Fruit fly (Drosophila melanogaster) whole organism, embryonic: ENCODE results near the gene Sirt4.

Experiments used
- ATbp ChIP-seq: fragments of 200-800 bp; sonication (Bioruptor generic); optimal IDR thresholded peaks from 2 replicates; lab custom pipeline; 2017; ENCODE audit warnings: missing biosample characterization, mild to moderate bottlenecking, missing genetic modification characterization, missing genetic modification reagents
- Asciz ChIP-seq: fragments of 200-800 bp; sonication (Bioruptor generic); optimal IDR thresholded peaks from 2 replicates; lab custom pipeline; 2017; ENCODE audit warnings: missing biosample characterization, mild to moderate bottlenecking, missing genetic modification characterization, missing genetic modification reagents
- Atf6 ChIP-seq: fragments of 200-800 bp; sonication (Bioruptor generic); IDR thresholded peaks from 2 replicates; pipeline ENCODE4 v1.3.6; 2022; ENCODE audit warnings: missing biosample characterization, missing genetic modification characterization
- BEAF-32 ChIP-seq: fragments of 200-800 bp; sonication (Bioruptor generic); optimal IDR thresholded peaks from 3 replicates; lab custom pipeline; 2017; ENCODE audit warnings: missing biosample characterization, missing genetic modification characterization, mild to moderate bottlenecking, moderate library complexity, missing genetic modification reagents
- CG1024 ChIP-seq: fragments of 200-800 bp; sonication (Bioruptor generic); IDR thresholded peaks from 2 replicates; pipeline ENCODE4 v1.3.6; 2022; ENCODE audit warnings: missing biosample characterization, missing genetic modification characterization
- CG10366 ChIP-seq: fragments of 200-800 bp; sonication (Bioruptor generic); IDR thresholded peaks from 2 replicates; pipeline ENCODE4 v1.3.6; 2022; ENCODE audit warnings: missing biosample characterization, missing genetic modification characterization
- CG11247 ChIP-seq: fragments of 200-800 bp; sonication (Bioruptor generic); IDR thresholded peaks from 2 replicates; pipeline ENCODE4 v1.3.6; 2022; ENCODE audit warnings: missing biosample characterization, missing genetic modification characterization
- CG11456 ChIP-seq: fragments of 200-800 bp; sonication (Bioruptor generic); IDR thresholded peaks from 3 replicates; pipeline ENCODE4 v1.3.6; 2022; ENCODE audit warnings: missing biosample characterization, missing genetic modification characterization
- CG11695 ChIP-seq: fragments of 200-800 bp; sonication (Bioruptor generic); IDR thresholded peaks from 3 replicates; pipeline ENCODE4 v1.3.6; 2022; ENCODE audit warnings: missing biosample characterization, missing genetic modification characterization
- CG11723 ChIP-seq: fragments of 200-800 bp; sonication (Bioruptor generic); optimal IDR thresholded peaks from 2 replicates; lab custom pipeline; 2017; ENCODE audit warnings: missing biosample characterization, mild to moderate bottlenecking, missing genetic modification characterization
- CG12744 ChIP-seq: fragments of 200-800 bp; sonication (Bioruptor generic); optimal IDR thresholded peaks from 2 replicates; lab custom pipeline; 2016; ENCODE audit warnings: missing biosample characterization, missing genetic modification characterization
- CG13296 ChIP-seq: fragments of 200-800 bp; sonication (Bioruptor generic); optimal IDR thresholded peaks from 3 replicates; lab custom pipeline; 2018; ENCODE audit warnings: missing biosample characterization, mild to moderate bottlenecking, missing genetic modification characterization
- CG14667 ChIP-seq: fragments of 200-800 bp; sonication (Bioruptor generic); IDR thresholded peaks from 2 replicates; pipeline ENCODE4 v1.3.6; 2022; ENCODE audit warnings: missing biosample characterization, missing genetic modification characterization
- CG17361 ChIP-seq: fragments of 200-800 bp; sonication (Bioruptor generic); IDR thresholded peaks from 3 replicates; pipeline ENCODE4 v1.3.6; 2022; ENCODE audit warnings: missing biosample characterization, missing genetic modification characterization
- CG18619 ChIP-seq: fragments of 200-800 bp; sonication (Bioruptor generic); optimal IDR thresholded peaks from 3 replicates; lab custom pipeline; 2017; ENCODE audit warnings: missing biosample characterization, mild to moderate bottlenecking, missing genetic modification characterization
- CG2678 ChIP-seq: fragments of 200-800 bp; sonication (Bioruptor generic); optimal IDR thresholded peaks from 3 replicates; lab custom pipeline; 2019; ENCODE audit warnings: missing biosample characterization, mild to moderate bottlenecking, missing genetic modification characterization, moderate library complexity
- CG31388 ChIP-seq: fragments of 200-800 bp; sonication (Bioruptor generic); optimal IDR thresholded peaks from 2 replicates; lab custom pipeline; 2016; ENCODE audit warnings: missing biosample characterization, missing genetic modification characterization
- CG31441 ChIP-seq: fragments of 200-800 bp; sonication (Bioruptor generic); IDR thresholded peaks from 2 replicates; pipeline ENCODE4 v1.3.6; 2022; ENCODE audit warnings: missing biosample characterization, missing genetic modification characterization
- CG3847 ChIP-seq: fragments of 200-800 bp; sonication (Bioruptor generic); IDR thresholded peaks from 2 replicates; pipeline ENCODE4 v1.3.6; 2022; ENCODE audit warnings: missing biosample characterization, missing genetic modification characterization
- CG7372 ChIP-seq: fragments of 200-800 bp; sonication (Bioruptor generic); IDR thresholded peaks from 2 replicates; pipeline ENCODE4 v1.3.6; 2022; ENCODE audit warnings: missing biosample characterization, missing genetic modification characterization
- CG8359 ChIP-seq: fragments of 200-800 bp; sonication (Bioruptor generic); optimal IDR thresholded peaks from 2 replicates; lab custom pipeline; 2017; ENCODE audit warnings: missing biosample characterization, mild to moderate bottlenecking, missing genetic modification characterization, borderline replicate concordance
- CG8388 ChIP-seq: fragments of 200-800 bp; sonication (Bioruptor generic); optimal IDR thresholded peaks from 2 replicates; lab custom pipeline; 2019; ENCODE audit warnings: missing biosample characterization, mild to moderate bottlenecking, missing genetic modification characterization, moderate library complexity
- CG8478 ChIP-seq: fragments of >200 bp; optimal IDR thresholded peaks from 2 replicates; lab custom pipeline; 2018
- Dad ChIP-seq: fragments of 200-800 bp; sonication (Bioruptor generic); optimal IDR thresholded peaks from 3 replicates; lab custom pipeline; 2016; ENCODE audit warnings: missing biosample characterization, missing genetic modification characterization
- Dp ChIP-seq: fragments of 200-800 bp; sonication (Bioruptor generic); optimal IDR thresholded peaks from 2 replicates; lab custom pipeline; 2018; ENCODE audit warnings: missing biosample characterization, mild to moderate bottlenecking, missing genetic modification characterization, moderate library complexity
- Ets65A ChIP-seq: fragments of 200-800 bp; sonication (Bioruptor generic); peaks from one replicate; lab custom pipeline; 2016; ENCODE audit warnings: missing biosample characterization, missing genetic modification characterization
- H2.0 ChIP-seq: fragments of 200-800 bp; sonication (Bioruptor generic); IDR thresholded peaks from 2 replicates; pipeline ENCODE4 v1.3.6; 2022; ENCODE audit warnings: missing biosample characterization, missing genetic modification characterization
- HHEX ChIP-seq: fragments of 200-800 bp; sonication (Bioruptor generic); optimal IDR thresholded peaks from 3 replicates; lab custom pipeline; 2017; ENCODE audit warnings: missing biosample characterization, mild to moderate bottlenecking, missing genetic modification characterization, missing genetic modification reagents
- Hmx ChIP-seq: fragments of 200-800 bp; sonication (Bioruptor generic); optimal IDR thresholded peaks from 2 replicates; lab custom pipeline; 2016; ENCODE audit warnings: missing biosample characterization, missing genetic modification characterization
- MBD-R2 ChIP-seq: fragments of 200-800 bp; sonication (Bioruptor generic); IDR thresholded peaks from 2 replicates; pipeline ENCODE4 v1.3.6; 2022; ENCODE audit warnings: missing biosample characterization, missing genetic modification characterization
- Med ChIP-seq: fragments of 200-800 bp; sonication (Bioruptor generic); peaks from one replicate; lab custom pipeline; 2016; ENCODE audit warnings: missing biosample characterization, missing genetic modification characterization, mild to moderate bottlenecking, inconsistent platforms, moderate library complexity
- NC2α ChIP-seq: fragments of 200-800 bp; sonication (Bioruptor generic); optimal IDR thresholded peaks from 2 replicates; lab custom pipeline; 2016; ENCODE audit warnings: missing biosample characterization, missing genetic modification characterization
- NC2β ChIP-seq: fragments of 200-800 bp; sonication (Bioruptor generic); optimal IDR thresholded peaks from 2 replicates; lab custom pipeline; 2016; ENCODE audit warnings: missing biosample characterization, missing genetic modification characterization
- Nf-YC ChIP-seq: fragments of 200-800 bp; optimal IDR thresholded peaks from 3 replicates; lab custom pipeline; 2019; ENCODE audit warnings: missing biosample characterization, mild to moderate bottlenecking, missing genetic modification characterization, moderate library complexity
- Sin3A ChIP-seq: fragments of >200 bp; optimal IDR thresholded peaks from 2 replicates; lab custom pipeline; 2018
- Taf1 ChIP-seq: fragments of 200-800 bp; sonication (Bioruptor generic); IDR thresholded peaks from 2 replicates; pipeline ENCODE4 v1.3.6; 2022; ENCODE audit warnings: missing biosample characterization, missing genetic modification characterization
- corto ChIP-seq: fragments of 200-800 bp; sonication (Bioruptor generic); optimal IDR thresholded peaks from 2 replicates; lab custom pipeline; 2016; ENCODE audit warnings: missing biosample characterization, mild to moderate bottlenecking, missing genetic modification characterization, moderate library complexity
- ewg ChIP-seq: fragments of 200-800 bp; sonication (Bioruptor generic); optimal IDR thresholded peaks from 3 replicates; lab custom pipeline; 2017; ENCODE audit warnings: mild to moderate bottlenecking, missing biosample characterization, missing genetic modification reagents, missing genetic modification characterization
- eyg ChIP-seq: fragments of 200-800 bp; sonication (Bioruptor generic); optimal IDR thresholded peaks from 3 replicates; lab custom pipeline; 2016; ENCODE audit warnings: missing biosample characterization, missing genetic modification characterization
- gem ChIP-seq: fragments of 200-800 bp; sonication (Bioruptor generic); optimal IDR thresholded peaks from 2 replicates; lab custom pipeline; 2019; ENCODE audit warnings: missing biosample characterization, mild to moderate bottlenecking, missing genetic modification characterization, moderate library complexity
- gfzf ChIP-seq: fragments of 200-800 bp; sonication (Bioruptor generic); optimal IDR thresholded peaks from 2 replicates; lab custom pipeline; 2016; ENCODE audit warnings: missing biosample characterization, mild to moderate bottlenecking, missing genetic modification characterization, moderate library complexity
- gro ChIP-seq: fragments of 200-800 bp; sonication (Bioruptor generic); optimal IDR thresholded peaks from 2 replicates; lab custom pipeline; 2016; ENCODE audit warnings: missing biosample characterization, missing genetic modification characterization
- gsb ChIP-seq: fragments of 200-800 bp; sonication (Bioruptor generic); IDR thresholded peaks from 2 replicates; pipeline ENCODE4 v1.3.6; 2022; ENCODE audit warnings: missing biosample characterization, missing genetic modification characterization
- h ChIP-seq: fragments of >200 bp; optimal IDR thresholded peaks from 2 replicates; lab custom pipeline; 2017
- insv ChIP-seq, 2 experiments: fragments of 200-800 bp; sonication (Bioruptor generic); optimal IDR thresholded peaks; 3 replicates each; lab custom pipeline; 2016 to 2018; ENCODE audit warnings: missing biosample characterization in 2 of 2, missing genetic modification characterization in 2 of 2
- nerfin-2 ChIP-seq: fragments of 200-800 bp; sonication (Bioruptor generic); IDR thresholded peaks from 2 replicates; pipeline ENCODE4 v1.3.6; 2022; ENCODE audit warnings: missing biosample characterization, missing genetic modification characterization; ENCODE audit not compliant: partially characterized antibody
- odd ChIP-seq: fragments of 200-800 bp; sonication (Bioruptor generic); optimal IDR thresholded peaks from 2 replicates; lab custom pipeline; 2017; ENCODE audit warnings: missing biosample characterization, mild to moderate bottlenecking, missing genetic modification characterization
- pho ChIP-seq: fragments of 200-800 bp; sonication (Bioruptor generic); optimal IDR thresholded peaks from 2 replicates; lab custom pipeline; 2016; ENCODE audit warnings: missing biosample characterization, missing genetic modification characterization
- phol ChIP-seq: fragments of 200-800 bp; sonication (Bioruptor generic); optimal IDR thresholded peaks from 3 replicates; lab custom pipeline; 2018; ENCODE audit warnings: missing biosample characterization, mild to moderate bottlenecking, missing genetic modification characterization, moderate library complexity
- repo ChIP-seq: fragments of 200-800 bp; sonication (Bioruptor generic); optimal IDR thresholded peaks from 2 replicates; lab custom pipeline; 2016; ENCODE audit warnings: missing biosample characterization, missing genetic modification characterization
- salm ChIP-seq: fragments of 200-800 bp; sonication (Bioruptor generic); optimal IDR thresholded peaks from 2 replicates; lab custom pipeline; 2018; ENCODE audit warnings: missing biosample characterization, mild to moderate bottlenecking, missing genetic modification characterization
- trem ChIP-seq: fragments of 200-800 bp; optimal IDR thresholded peaks from 3 replicates; lab custom pipeline; 2019; ENCODE audit warnings: missing biosample characterization, mild to moderate bottlenecking, missing genetic modification characterization, moderate library complexity

Gene Sirt4

DNA sequence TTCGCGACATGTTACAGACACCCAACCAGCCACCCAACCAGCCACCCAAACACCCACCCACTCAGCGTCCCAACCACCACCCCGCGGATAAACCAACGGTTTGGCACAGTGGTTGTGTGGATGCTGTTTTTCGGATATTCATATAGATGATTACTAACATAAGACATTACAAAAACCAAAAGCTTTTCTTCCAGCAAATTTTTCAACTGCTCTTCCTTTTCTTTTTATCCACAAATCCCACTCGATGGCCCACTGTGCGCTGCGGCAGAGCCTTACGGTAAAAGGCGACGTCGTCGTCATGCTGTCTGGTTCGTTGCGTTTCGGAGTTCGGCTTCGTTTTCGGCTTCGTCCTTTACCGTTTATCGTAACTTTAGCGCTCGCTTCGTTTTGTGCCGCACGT lies 27.2 kb downstream of the Sirt4 start (continued):
- no peak for TF ChIP-seq odd (GFP tag; lab: Kevin White, UChicago)
- peak; percentile 94 for TF ChIP-seq Med (GFP tag; lab: Kevin White, UChicago)
- peak; percentile 52; the same call in 1 of the 2 replicates for TF ChIP-seq CG7372 (GFP tag; lab: Robert Waterston, UW)
- no peak for TF ChIP-seq corto
- no peak for TF ChIP-seq h
- peak; percentile 19 for TF ChIP-seq Asciz (GFP tag; lab: Kevin White, UChicago)
- no peak for TF ChIP-seq CG8478
- TF ChIP-seq phol (tag; lab: Kevin White, UChicago) = peak; percentile 37
- no peak for TF ChIP-seq CG31388 (GFP tag; lab: Kevin White, UChicago)
- peak; percentile 12 for TF ChIP-seq salm (tag; lab: Kevin White, UChicago)
- no peak for TF ChIP-seq nerfin-2 (GFP tag; lab: Robert Waterston, UW)
- peak; percentile 22 for TF ChIP-seq NC2β (GFP tag; lab: Kevin White, UChicago)
- TF ChIP-seq MBD-R2 (GFP tag; lab: Robert Waterston, UW) = peak; percentile 34; the same call in 1 of the 2 replicates
- no peak for TF ChIP-seq Sin3A
- peak; percentile 47; the same call in 1 of the 2 replicates for TF ChIP-seq H2.0 (GFP tag; lab: Robert Waterston, UW)
- TF ChIP-seq eyg (GFP tag; lab: Kevin White, UChicago) = peak; percentile 29
- peak; percentile 48 for TF ChIP-seq ATbp
- peak; percentile 53 for TF ChIP-seq CG14667 (GFP tag; lab: Robert Waterston, UW)
- TF ChIP-seq HHEX = peak; percentile 25
- no peak for TF ChIP-seq NC2α (GFP tag; lab: Kevin White, UChicago)
- TF ChIP-seq CG17361 (GFP tag; lab: Robert Waterston, UW) = peak; percentile 40; the same call in 1 of the 3 replicates
- TF ChIP-seq CG12744 = no peak
- no peak for TF ChIP-seq CG8359 (GFP tag; lab: Kevin White, UChicago)
- peak; percentile 32 for TF ChIP-seq CG18619
- no peak for TF ChIP-seq CG31441 (GFP tag; lab: Robert Waterston, UW)
- no peak for TF ChIP-seq insv (GFP tag; optimal IDR thresholded peaks at IDR 0.05; lab: Kevin White, UChicago)
- peak; percentile 75 for TF ChIP-seq Atf6 (GFP tag; lab: Robert Waterston, UW)
- peak; percentile 80 for TF ChIP-seq Ets65A (GFP tag; lab: Kevin White, UChicago)
- TF ChIP-seq CG11723 = no peak
- peak; percentile 73 for TF ChIP-seq gem (tag; lab: Kevin White, UChicago)
- TF ChIP-seq Dad (GFP tag; lab: Kevin White, UChicago) = no peak
- peak; percentile 17 for TF ChIP-seq ewg (GFP tag; lab: Kevin White, UChicago)
- TF ChIP-seq CG8388 (GFP tag; lab: Kevin White, UChicago) = peak; percentile 33
- peak; percentile 61 for TF ChIP-seq CG11247 (GFP tag; lab: Robert Waterston, UW)
- peak; percentile 37; the same call in 1 of the 2 replicates for TF ChIP-seq Taf1 (GFP tag; lab: Robert Waterston, UW)
- TF ChIP-seq pho (GFP tag; lab: Kevin White, UChicago) = peak; percentile 39
- TF ChIP-seq CG1024 (GFP tag; lab: Robert Waterston, UW) = peak; percentile 50; the same call in 1 of the 2 replicates
- TF ChIP-seq Nf-YC (tag; lab: Kevin White, UChicago) = peak; percentile 21
- TF ChIP-seq CG11695 (GFP tag; lab: Robert Waterston, UW) = peak; percentile 51; the same call in 1 of the 3 replicates
- TF ChIP-seq gsb (GFP tag; lab: Robert Waterston, UW) = no peak
- peak; percentile 50 for TF ChIP-seq repo (GFP tag; lab: Kevin White, UChicago)
- no peak for TF ChIP-seq BEAF-32 (GFP tag; lab: Kevin White, UChicago)
- peak; percentile 38 for TF ChIP-seq CG13296 (GFP tag; lab: Kevin White, UChicago)
- TF ChIP-seq CG2678 = peak; percentile 72
- peak; percentile 57; the same call in 1 of the 2 replicates for TF ChIP-seq CG10366 (GFP tag; lab: Robert Waterston, UW)
- no peak for TF ChIP-seq Hmx (GFP tag; lab: Kevin White, UChicago)
- TF ChIP-seq CG3847 (GFP tag; lab: Robert Waterston, UW) = peak; percentile 47; the same call in 1 of the 2 replicates
- no peak for TF ChIP-seq gfzf (GFP tag; lab: Kevin White, UChicago)
- TF ChIP-seq gro (GFP tag; lab: Kevin White, UChicago) = peak; percentile 44
- TF ChIP-seq CG11456 (GFP tag; lab: Robert Waterston, UW) = peak; percentile 73
- no peak for TF ChIP-seq trem
- no peak for TF ChIP-seq Dp (GFP tag; lab: Kevin White, UChicago)
